Worm (Caenorhabditis elegans): Measurements from ENCODE around the gene F08G2.7.

The F08G2.7 gene

DNA sequence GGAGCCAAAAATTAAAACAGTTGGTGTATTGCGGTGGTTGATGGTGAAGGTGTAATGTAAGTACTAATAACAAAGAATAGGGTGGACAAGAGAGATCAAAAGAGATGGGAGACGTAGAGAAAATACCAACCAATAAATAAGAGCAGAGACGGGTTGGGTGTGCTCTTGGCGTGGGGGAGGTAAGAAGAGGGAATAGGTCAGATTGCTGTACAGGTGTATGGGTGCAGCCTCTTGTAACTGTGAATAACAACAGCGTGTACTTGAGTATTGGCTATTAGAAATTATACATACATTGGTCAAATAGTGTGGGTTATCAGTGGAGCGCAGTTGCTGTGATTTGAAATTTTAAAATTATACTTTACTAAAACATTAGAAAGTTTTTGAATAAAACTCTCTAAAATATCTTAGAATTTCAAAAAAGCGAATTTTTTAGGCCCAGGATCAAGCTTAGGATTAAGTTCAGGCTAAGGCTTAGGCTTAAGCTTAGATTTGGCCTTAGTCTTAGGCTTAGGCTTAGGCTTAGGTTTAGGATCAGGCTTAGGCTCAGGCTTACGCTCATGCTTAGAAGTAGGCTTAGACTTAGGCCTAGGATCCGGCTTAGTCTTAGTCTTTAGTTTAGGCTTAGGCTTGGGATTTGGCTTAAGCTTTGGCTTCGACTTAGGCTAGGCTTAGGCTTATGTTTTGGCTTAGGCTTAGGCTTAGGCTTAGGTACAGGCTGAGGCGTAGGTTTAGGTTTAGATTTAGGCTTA is at the start of gene F08G2.7:
Gene F08G2.7, minus strand, starts transcription at position 51 of the 749 bp plus-strand sequence.
- TF ChIP-seq tbx-37 (GFP tag; conservative IDR thresholded peaks at IDR 0.05) (no peak), pes-1 (GFP tag; IDR thresholded peaks at IDR 0.05) (no peak), tra-4 (tag; optimal IDR thresholded peaks at IDR 0.05) (no peak), aly-1 (tag; optimal IDR thresholded peaks at IDR 0.05) (peak; percentile 27), hmg-4 (GFP tag; optimal IDR thresholded peaks at IDR 0.05) (no peak), tbx-11 (GFP tag; IDR thresholded peaks at IDR 0.05) (no peak), flt-1 (GFP tag; IDR thresholded peaks at IDR 0.05) (no peak), ceh-36 (tag; optimal IDR thresholded peaks at IDR 0.05) (peak; percentile 85)

- TF ChIP-seq hmg-4 (GFP tag; optimal IDR thresholded peaks at IDR 0.05) (peak; percentile 7), tbx-11 (GFP tag; IDR thresholded peaks at IDR 0.05) (no peak)
Measured at ce11 chrII:13888278-13888677, 47.3 kb upstream of the F08G2.7 start, which contains the start of gene mcd-1. Gene mcd-1, plus strand, starts transcription at chrII:13888544.

ce11 chrII:13886431-13886830 is 45.5 kb upstream of the F08G2.7 start:
- TF ChIP-seq tra-4 (tag; optimal IDR thresholded peaks at IDR 0.05): no peak
- TF ChIP-seq ceh-13 (GFP tag; optimal IDR thresholded peaks at IDR 0.05): no peak
- no peak for TF ChIP-seq hmbx-1 (tag; optimal IDR thresholded peaks at IDR 0.05)
- TF ChIP-seq tbx-11 (GFP tag; IDR thresholded peaks at IDR 0.05): no peak
- TF ChIP-seq hnd-1 (tag; optimal IDR thresholded peaks at IDR 0.05): no peak
- no peak for TF ChIP-seq sea-1 (GFP tag; conservative IDR thresholded peaks at IDR 0.05)
- no peak for TF ChIP-seq ceh-36 (tag; optimal IDR thresholded peaks at IDR 0.05)
- no peak for TF ChIP-seq pes-1 (GFP tag; IDR thresholded peaks at IDR 0.05)
- TF ChIP-seq flt-1 (GFP tag; IDR thresholded peaks at IDR 0.05): no peak
- no peak for TF ChIP-seq ama-1 (optimal IDR thresholded peaks at IDR 0.05)
- TF ChIP-seq tbx-37 (GFP tag; conservative IDR thresholded peaks at IDR 0.05): no peak
- TF ChIP-seq hmg-4 (GFP tag; optimal IDR thresholded peaks at IDR 0.05): no peak
- TF ChIP-seq B0310.2 (tag; optimal IDR thresholded peaks at IDR 0.05): no peak
- TF ChIP-seq F13C5.2 (tag; optimal IDR thresholded peaks at IDR 0.05): no peak

ce11 chrII:13882405-13882804 is 41.4 kb upstream of the F08G2.7 start, which contains the start of gene hda-10:
Gene hda-10, plus strand, starts transcription at chrII:13882705.
- TF ChIP-seq scrt-1 (GFP tag; IDR thresholded peaks at IDR 0.05) (no peak), hmbx-1 (tag; optimal IDR thresholded peaks at IDR 0.05) (no peak), ama-1 (optimal IDR thresholded peaks at IDR 0.05) (no peak), flt-1 (GFP tag; IDR thresholded peaks at IDR 0.05) (no peak), sea-1 (GFP tag; conservative IDR thresholded peaks at IDR 0.05) (no peak), ceh-13 (GFP tag; optimal IDR thresholded peaks at IDR 0.05) (no peak), tbx-37 (GFP tag; conservative IDR thresholded peaks at IDR 0.05) (no peak), tbx-11 (GFP tag; IDR thresholded peaks at IDR 0.05) (no peak), hnd-1 (tag; optimal IDR thresholded peaks at IDR 0.05) (no peak), aly-1 (tag; optimal IDR thresholded peaks at IDR 0.05) (no peak), hmg-4 (GFP tag; optimal IDR thresholded peaks at IDR 0.05) (no peak), F13C5.2 (tag; optimal IDR thresholded peaks at IDR 0.05) (no peak), ceh-36 (tag; optimal IDR thresholded peaks at IDR 0.05) (no peak), pes-1 (GFP tag; IDR thresholded peaks at IDR 0.05) (no peak), B0310.2 (tag; optimal IDR thresholded peaks at IDR 0.05) (no peak), tra-4 (tag; optimal IDR thresholded peaks at IDR 0.05) (no peak), ets-7 (tag; optimal IDR thresholded peaks at IDR 0.05) (no peak)

DNA sequence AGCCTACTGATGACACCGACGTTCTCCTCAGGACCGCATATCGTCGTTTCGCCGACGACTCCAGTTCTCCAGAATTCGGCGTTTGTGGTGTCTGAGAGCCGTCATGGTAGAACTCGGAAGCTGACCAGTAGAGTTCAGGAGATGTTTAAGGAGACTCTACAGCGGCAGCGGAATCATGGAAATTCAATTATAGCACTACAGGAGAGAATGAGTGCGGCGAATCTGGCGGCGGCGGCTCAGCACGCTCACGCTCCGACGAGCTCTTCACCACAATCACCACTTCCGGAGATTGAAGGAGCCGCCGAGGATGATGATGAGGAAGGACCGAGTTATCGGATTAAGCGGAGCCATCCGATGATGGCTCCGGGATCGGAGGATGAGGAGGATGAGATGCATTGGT is 38.6 kb upstream of the F08G2.7 start:
- no peak for TF ChIP-seq flt-1 (GFP tag; IDR thresholded peaks at IDR 0.05)
- no peak for TF ChIP-seq sea-1 (GFP tag; conservative IDR thresholded peaks at IDR 0.05)
- no peak for TF ChIP-seq tra-4 (tag; optimal IDR thresholded peaks at IDR 0.05)
- no peak for TF ChIP-seq F13C5.2 (tag; optimal IDR thresholded peaks at IDR 0.05)
- TF ChIP-seq aly-1 (tag; optimal IDR thresholded peaks at IDR 0.05): no peak
- TF ChIP-seq scrt-1 (GFP tag; IDR thresholded peaks at IDR 0.05): no peak
- TF ChIP-seq hmg-4 (GFP tag; optimal IDR thresholded peaks at IDR 0.05): no peak
- no peak for TF ChIP-seq ama-1 (optimal IDR thresholded peaks at IDR 0.05)
- TF ChIP-seq tbx-11 (GFP tag; IDR thresholded peaks at IDR 0.05): no peak
- no peak for TF ChIP-seq ets-7 (tag; optimal IDR thresholded peaks at IDR 0.05)
- no peak for TF ChIP-seq B0310.2 (tag; optimal IDR thresholded peaks at IDR 0.05)
- no peak for TF ChIP-seq hmbx-1 (tag; optimal IDR thresholded peaks at IDR 0.05)
- TF ChIP-seq ceh-13 (GFP tag; optimal IDR thresholded peaks at IDR 0.05): no peak
- no peak for TF ChIP-seq tbx-37 (GFP tag; conservative IDR thresholded peaks at IDR 0.05)
- TF ChIP-seq pes-1 (GFP tag; IDR thresholded peaks at IDR 0.05): no peak
- no peak for TF ChIP-seq hnd-1 (tag; optimal IDR thresholded peaks at IDR 0.05)
- no peak for TF ChIP-seq ceh-36 (tag; optimal IDR thresholded peaks at IDR 0.05)

DNA sequence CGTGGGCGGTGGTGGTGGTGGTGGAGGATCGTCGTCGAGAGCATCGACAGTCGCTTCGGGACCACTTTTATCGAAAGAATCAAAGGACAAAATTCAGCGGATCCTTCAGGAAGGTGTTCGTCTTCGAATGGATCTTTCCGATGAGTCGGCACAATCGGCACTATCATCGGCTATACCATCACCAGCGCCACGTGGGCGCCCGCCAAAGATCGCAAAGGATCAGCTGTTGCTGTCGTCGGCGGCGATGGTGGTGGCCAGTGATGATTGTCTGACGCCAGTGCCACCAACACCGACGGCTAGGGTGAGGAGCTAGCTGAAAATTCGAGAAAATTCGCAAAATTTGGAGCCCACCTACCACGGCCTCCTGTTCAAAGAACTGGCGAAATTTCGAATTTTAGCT is 37.0 kb upstream of the F08G2.7 start:
- no peak for TF ChIP-seq pes-1 (GFP tag; IDR thresholded peaks at IDR 0.05)
- TF ChIP-seq ceh-36 (tag; optimal IDR thresholded peaks at IDR 0.05): no peak
- TF ChIP-seq ceh-13 (GFP tag; optimal IDR thresholded peaks at IDR 0.05): no peak
- TF ChIP-seq flt-1 (GFP tag; IDR thresholded peaks at IDR 0.05): no peak
- no peak for TF ChIP-seq ama-1 (optimal IDR thresholded peaks at IDR 0.05)
- no peak for TF ChIP-seq tra-4 (tag; optimal IDR thresholded peaks at IDR 0.05)
- no peak for TF ChIP-seq ets-7 (tag; optimal IDR thresholded peaks at IDR 0.05)

ce11 chrII:13875734-13876133 is 34.8 kb upstream of the F08G2.7 start, which contains the start of gene ing-3:
Gene ing-3, plus strand, starts transcription at chrII:13876034.
- no peak for TF ChIP-seq ets-7 (tag; optimal IDR thresholded peaks at IDR 0.05)
- TF ChIP-seq F13C5.2 (tag; optimal IDR thresholded peaks at IDR 0.05): no peak
- no peak for TF ChIP-seq ama-1 (optimal IDR thresholded peaks at IDR 0.05)
